Worm (Caenorhabditis elegans) whole organism, mixed stage, embryonic: ENCODE measurements around the gene F13B6.2.
A peak's percentile ranks its signal among the peaks of the same experiment; 100 is the strongest.

Source experiments
- M03D4.4 ChIP-seq: sonication (generic microtip); optimal IDR thresholded peaks from 2 replicates; lab custom pipeline; 2017; ENCODE audit warnings: mild to moderate bottlenecking, missing genetic modification characterization, missing compliant biosample characterization
- bed-3 ChIP-seq: fragments of 200-800 bp; sonication (Bioruptor generic); optimal IDR thresholded peaks from 3 replicates; lab custom pipeline; 2018; ENCODE audit warnings: mild to moderate bottlenecking, missing genetic modification characterization, moderate library complexity, missing compliant biosample characterization
- blmp-1 ChIP-seq: fragments of 150-350 bp; optimal IDR thresholded peaks from 2 replicates; lab custom pipeline; 2014; ENCODE audit warnings: missing biosample characterization, missing genetic modification characterization
- ceh-39 ChIP-seq: fragments of 150-350 bp; optimal IDR thresholded peaks from 2 replicates; lab custom pipeline; 2014; ENCODE audit warnings: missing biosample characterization, missing genetic modification characterization
- ceh-43 ChIP-seq: fragments of 200-800 bp; sonication (Bioruptor generic); optimal IDR thresholded peaks from 2 replicates; lab custom pipeline; 2018; ENCODE audit warnings: mild to moderate bottlenecking, missing genetic modification characterization, moderate library complexity, missing compliant biosample characterization
- ceh-83 ChIP-seq: fragments of 200-800 bp; sonication (Bioruptor generic); optimal IDR thresholded peaks from 2 replicates; lab custom pipeline; 2018; ENCODE audit warnings: mild to moderate bottlenecking, missing genetic modification characterization, missing compliant biosample characterization
- ces-1 ChIP-seq: fragments of 150-350 bp; optimal IDR thresholded peaks from 2 replicates; lab custom pipeline; 2014; ENCODE audit warnings: missing biosample characterization, missing genetic modification reagents, missing genetic modification characterization
- cnd-1 ChIP-seq: fragments of 200-800 bp; sonication (Bioruptor generic); optimal IDR thresholded peaks from 2 replicates; lab custom pipeline; 2018; ENCODE audit warnings: mild to moderate bottlenecking, missing genetic modification characterization, missing compliant biosample characterization
- drap-1 ChIP-seq: fragments of 200-800 bp; sonication (Bioruptor generic); optimal IDR thresholded peaks from 3 replicates; lab custom pipeline; 2018; ENCODE audit warnings: mild to moderate bottlenecking, missing genetic modification characterization, missing compliant biosample characterization
- elt-1 ChIP-seq: sonication (generic microtip); optimal IDR thresholded peaks from 2 replicates; lab custom pipeline; 2017; ENCODE audit warnings: missing genetic modification characterization, mild to moderate bottlenecking, missing compliant biosample characterization, antibody characterized with exemption, moderate library complexity, borderline replicate concordance; ENCODE audit not compliant: insufficient read depth
- flh-1 ChIP-seq: fragments of 200-800 bp; sonication (Bioruptor generic); optimal IDR thresholded peaks from 2 replicates; lab custom pipeline; 2018; ENCODE audit warnings: mild to moderate bottlenecking, missing genetic modification characterization, moderate library complexity, missing compliant biosample characterization
- ham-2 ChIP-seq: fragments of 200-800 bp; sonication (Bioruptor generic); optimal IDR thresholded peaks from 2 replicates; lab custom pipeline; 2018; ENCODE audit warnings: mild to moderate bottlenecking, missing genetic modification characterization, missing compliant biosample characterization
- lin-13 ChIP-seq: fragments of 150-350 bp; optimal IDR thresholded peaks from 2 replicates; lab custom pipeline; 2014; ENCODE audit warnings: missing biosample characterization, missing genetic modification characterization
- lin-32 ChIP-seq: fragments of 200-800 bp; sonication (Bioruptor generic); optimal IDR thresholded peaks from 2 replicates; lab custom pipeline; 2018; ENCODE audit warnings: mild to moderate bottlenecking, missing genetic modification characterization, missing compliant biosample characterization
- mab-5 ChIP-seq: fragments of 150-350 bp; optimal IDR thresholded peaks from 2 replicates; lab custom pipeline; 2014; ENCODE audit warnings: missing biosample characterization, missing genetic modification characterization
- mep-1 ChIP-seq: fragments of 150-350 bp; optimal IDR thresholded peaks from 2 replicates; lab custom pipeline; 2017; ENCODE audit warnings: missing biosample characterization, missing genetic modification reagents, missing genetic modification characterization, inconsistent platforms
- nhr-2 ChIP-seq: fragments of 150-350 bp; optimal IDR thresholded peaks from 2 replicates; lab custom pipeline; 2014; ENCODE audit warnings: missing biosample characterization, missing genetic modification characterization
- nhr-237 ChIP-seq: fragments of 150-350 bp; optimal IDR thresholded peaks from 2 replicates; lab custom pipeline; 2014; ENCODE audit warnings: missing biosample characterization, missing genetic modification characterization
- nhr-28 ChIP-seq: fragments of 150-350 bp; optimal IDR thresholded peaks from 2 replicates; lab custom pipeline; 2014; ENCODE audit warnings: missing biosample characterization, missing genetic modification characterization
- nhr-76 ChIP-seq: sonication (generic microtip); optimal IDR thresholded peaks from 2 replicates; lab custom pipeline; 2017; ENCODE audit warnings: missing biosample characterization, missing genetic modification characterization
- snpc-4 ChIP-seq: fragments of 150-350 bp; optimal IDR thresholded peaks from 2 replicates; lab custom pipeline; 2014; ENCODE audit warnings: missing biosample characterization, missing genetic modification characterization
- tbx-8 ChIP-seq: fragments of 200-800 bp; sonication (Bioruptor generic); optimal IDR thresholded peaks from 2 replicates; lab custom pipeline; 2018; ENCODE audit warnings: mild to moderate bottlenecking, missing genetic modification characterization, moderate library complexity, missing compliant biosample characterization
- unc-39 ChIP-seq: fragments of 150-350 bp; optimal IDR thresholded peaks from 2 replicates; lab custom pipeline; 2014; ENCODE audit warnings: missing biosample characterization, missing genetic modification characterization
- unc-62 ChIP-seq: fragments of 150-350 bp; optimal IDR thresholded peaks from 2 replicates; lab custom pipeline; 2014; ENCODE audit warnings: missing biosample characterization, missing genetic modification reagents, missing genetic modification characterization
- zip-8 ChIP-seq: fragments of 150-350 bp; optimal IDR thresholded peaks from 2 replicates; lab custom pipeline; 2014; ENCODE audit warnings: missing biosample characterization, missing genetic modification characterization
- ztf-11 ChIP-seq: fragments of 150-350 bp; optimal IDR thresholded peaks from 2 replicates; lab custom pipeline; 2014; ENCODE audit warnings: missing biosample characterization, missing genetic modification characterization

F13B6.2 gene

DNA sequence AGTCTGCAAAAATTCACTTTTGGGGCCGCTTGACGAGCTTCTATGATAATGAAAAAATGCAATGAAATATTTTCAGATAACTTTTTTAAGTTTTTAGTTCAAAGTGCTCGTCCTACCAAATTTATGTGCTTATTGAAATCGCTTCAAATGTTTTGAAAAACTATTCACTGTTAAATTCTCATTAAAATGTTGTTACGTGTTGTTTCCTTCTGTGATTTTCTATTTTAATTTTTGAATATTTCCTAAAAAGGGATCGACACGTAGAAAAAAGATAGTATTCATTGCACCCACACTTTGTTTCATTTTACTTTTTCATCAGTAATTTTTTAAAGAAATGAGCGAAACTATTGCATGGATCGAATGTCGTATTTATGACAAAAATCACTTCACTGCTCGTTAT, 41.3 kb downstream of the F13B6.2 start, which contains the start of gene B0496.6:
Gene B0496.6 (plus strand): TSS at position 301 of the 400 bp plus-strand sequence.
- TF ChIP-seq elt-1 (tag; lab: Kevin White, UChicago) (no peak), lin-13 (tag; lab: Kevin White, UChicago) (no peak), ceh-43 (GFP tag; lab: Kevin White, UChicago) (no peak), snpc-4 (no peak), tbx-8 (GFP tag; lab: Kevin White, UChicago) (no peak), blmp-1 (no peak), nhr-237 (tag; lab: Kevin White, UChicago) (no peak), ceh-39 (tag; lab: Kevin White, UChicago) (no peak), nhr-76 (tag; lab: Kevin White, UChicago) (no peak), lin-32 (GFP tag; lab: Kevin White, UChicago) (no peak), ceh-83 (GFP tag; lab: Kevin White, UChicago) (no peak), flh-1 (no peak), cnd-1 (tag; lab: Kevin White, UChicago) (no peak), drap-1 (GFP tag; lab: Kevin White, UChicago) (no peak), unc-39 (tag; lab: Kevin White, UChicago) (no peak), ham-2 (no peak), mab-5 (no peak), mep-1 (tag; lab: Kevin White, UChicago) (no peak), M03D4.4 (tag; lab: Kevin White, UChicago) (no peak), ztf-11 (no peak)

DNA sequence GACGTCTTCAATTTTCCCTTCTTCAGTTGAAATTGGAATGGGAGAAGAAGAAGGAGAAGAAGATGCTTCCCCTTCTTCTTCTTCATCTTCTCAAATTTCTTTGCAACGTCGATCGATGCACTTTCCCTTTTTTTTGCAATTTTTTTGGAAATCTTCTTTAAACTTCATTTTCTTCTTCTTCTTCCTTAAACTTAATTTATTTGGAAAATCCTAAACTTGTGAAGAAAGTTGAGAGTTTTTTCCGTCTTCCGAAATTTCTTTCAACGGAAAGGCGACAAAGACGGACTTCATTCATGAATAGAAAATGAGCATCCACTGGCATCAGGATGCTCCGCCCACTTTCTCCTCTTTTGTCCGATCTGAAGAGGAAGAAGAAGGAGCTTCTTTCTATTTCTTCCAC, 46.0 kb downstream of the F13B6.2 start:
- TF ChIP-seq ces-1 (GFP tag; lab: Kevin White, UChicago): peak; percentile 77
- TF ChIP-seq flh-1: no peak

DNA sequence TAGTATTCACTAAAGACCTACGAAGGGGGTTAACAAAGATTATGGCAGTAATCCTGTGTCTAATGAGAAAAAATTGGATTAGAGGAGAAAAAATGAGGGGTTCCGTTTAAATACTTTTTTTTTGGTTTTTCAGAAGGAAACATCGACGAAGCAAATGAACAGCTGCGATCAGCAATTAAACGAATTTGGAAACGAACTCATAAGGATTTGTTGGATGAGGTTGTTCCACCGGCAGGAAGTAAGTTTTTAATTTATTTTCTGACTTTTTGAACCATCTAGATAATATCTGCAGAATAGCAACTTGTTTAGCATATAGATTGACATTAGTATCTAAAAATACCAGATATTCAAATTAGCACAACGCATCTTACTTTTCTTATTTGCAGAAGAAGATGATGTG, 46.6 kb downstream of the F13B6.2 start:
- TF ChIP-seq ceh-43 (GFP tag; lab: Kevin White, UChicago) (no peak), ceh-83 (GFP tag; lab: Kevin White, UChicago) (no peak), nhr-76 (tag; lab: Kevin White, UChicago) (no peak), unc-39 (tag; lab: Kevin White, UChicago) (no peak), zip-8 (tag; lab: Kevin White, UChicago) (no peak), nhr-237 (tag; lab: Kevin White, UChicago) (no peak), nhr-2 (tag; lab: Kevin White, UChicago) (no peak), unc-62 (GFP tag; lab: Kevin White, UChicago) (no peak), bed-3 (GFP tag; lab: Kevin White, UChicago) (no peak), nhr-28 (tag; lab: Kevin White, UChicago) (no peak)
